Worm (Caenorhabditis elegans) whole organism, L1 larva: Measurements from ENCODE around the gene C01C4.2.

ENCODE experiments used
- ces-1 ChIP-seq: fragments of 150-350 bp; optimal IDR thresholded peaks from 2 replicates; lab custom pipeline; 2014; ENCODE audit warnings: missing biosample characterization, missing genetic modification reagents, missing genetic modification characterization
- dpl-1 ChIP-seq, 3 experiments: fragments of 150-350 bp in 2 of 3; sonication (generic microtip) in 1 of 3; optimal IDR thresholded peaks; 2 replicates each; lab custom pipeline; 2014 to 2017; ENCODE audit warnings: missing biosample characterization in 3 of 3, missing genetic modification characterization in 3 of 3, missing genetic modification reagents in 3 of 3
- efl-3 ChIP-seq: fragments of 200-800 bp; sonication (Bioruptor generic); optimal IDR thresholded peaks from 2 replicates; lab custom pipeline; 2018; ENCODE audit warnings: mild to moderate bottlenecking, missing genetic modification characterization, missing compliant biosample characterization
- egl-27 ChIP-seq, 2 experiments: fragments of 150-350 bp in 1 of 2; sonication (generic microtip); optimal IDR thresholded peaks; 3 replicates each; lab custom pipeline; 2017 to 2018; ENCODE audit warnings: missing biosample characterization in 2 of 2, missing genetic modification characterization in 2 of 2, missing genetic modification reagents in 2 of 2
- elt-3 ChIP-seq, 6 experiments: fragments of 150-350 bp in 1 of 6; sonication (generic microtip); optimal IDR thresholded peaks; 2 replicates each; lab custom pipeline; 2017 to 2018; ENCODE audit warnings: missing biosample characterization in 6 of 6, missing genetic modification characterization in 6 of 6, inconsistent platforms in 1 of 6
- mab-9 ChIP-seq: fragments of 200-800 bp; sonication (Bioruptor generic); IDR thresholded peaks from 2 replicates; pipeline ENCODE4 v1.3.6; 2022; ENCODE audit warnings: missing genetic modification reagents, missing genetic modification characterization, missing compliant biosample characterization
- nhr-237 ChIP-seq: fragments of 150-350 bp; optimal IDR thresholded peaks from 2 replicates; lab custom pipeline; 2014; ENCODE audit warnings: missing biosample characterization, missing genetic modification characterization
- nhr-85 ChIP-seq: sonication (generic microtip); peaks from one replicate; lab custom pipeline; 2016; ENCODE audit warnings: missing genetic modification characterization, inconsistent platforms, missing compliant biosample characterization
- pax-3 ChIP-seq: fragments of 200-800 bp; sonication (Bioruptor generic); optimal IDR thresholded peaks from 2 replicates; lab custom pipeline; 2018; ENCODE audit warnings: mild to moderate bottlenecking, missing genetic modification characterization, moderate library complexity, missing compliant biosample characterization
- pqm-1 ChIP-seq: sonication (generic microtip); optimal IDR thresholded peaks from 3 replicates; lab custom pipeline; 2017; ENCODE audit warnings: missing biosample characterization, missing genetic modification characterization
- snpc-4 ChIP-seq: fragments of 150-350 bp; optimal IDR thresholded peaks from 2 replicates; lab custom pipeline; 2014; ENCODE audit warnings: missing biosample characterization, missing genetic modification characterization
- swsn-7 ChIP-seq: sonication (generic microtip); optimal IDR thresholded peaks from 2 replicates; lab custom pipeline; 2016; ENCODE audit warnings: missing genetic modification characterization, missing compliant biosample characterization
- unc-62 ChIP-seq: fragments of 150-350 bp; optimal IDR thresholded peaks from 2 replicates; lab custom pipeline; 2014; ENCODE audit warnings: missing biosample characterization, missing genetic modification reagents, missing genetic modification characterization
- ztf-11 ChIP-seq, 2 experiments: sonication (generic microtip); optimal IDR thresholded peaks; 2 replicates each; lab custom pipeline; 2016 to 2017; ENCODE audit warnings: missing genetic modification characterization in 2 of 2, missing biosample characterization in 1 of 2, missing compliant biosample characterization in 1 of 2

ce11 chrX:3725437-3725836, 10.5 kb downstream of the C01C4.2 start:
- no peak for TF ChIP-seq elt-3 (tag; optimal IDR thresholded peaks at IDR 0.05; lab: Kevin White, UChicago)
- TF ChIP-seq mab-9 (GFP tag; lab: Robert Waterston, UW): no peak
- TF ChIP-seq nhr-85 (tag; lab: Kevin White, UChicago): no peak
- no peak for TF ChIP-seq ces-1 (GFP tag; lab: Kevin White, UChicago)
- TF ChIP-seq pqm-1 (tag; lab: Kevin White, UChicago): no peak
- no peak for TF ChIP-seq efl-3 (GFP tag; lab: Kevin White, UChicago)
- TF ChIP-seq ztf-11 (tag; optimal IDR thresholded peaks at IDR 0.05; lab: Kevin White, UChicago): no peak
- no peak for TF ChIP-seq egl-27 (tag; optimal IDR thresholded peaks at IDR 0.05; lab: Kevin White, UChicago)
- no peak for TF ChIP-seq snpc-4 (tag; lab: Kevin White, UChicago)
- TF ChIP-seq nhr-237 (tag; lab: Kevin White, UChicago): no peak
- no peak for TF ChIP-seq pax-3
- no peak for TF ChIP-seq dpl-1 (GFP tag; optimal IDR thresholded peaks at IDR 0.05; lab: Kevin White, UChicago)
- TF ChIP-seq swsn-7 (tag; lab: Kevin White, UChicago): no peak
- no peak for TF ChIP-seq unc-62
